Worm (Caenorhabditis elegans) whole organism, L4 larva: ENCODE measurements around the gene Y53F4B.5.

Source experiments
- D1046.2 ChIP-seq: fragments of 200-800 bp; sonication (Bioruptor generic); IDR thresholded peaks from 2 replicates; pipeline ENCODE4 v1.3.6; 2022; ENCODE audit warnings: missing genetic modification characterization, missing compliant biosample characterization
- F10B5.3 ChIP-seq: sonication (generic microtip); optimal IDR thresholded peaks from 2 replicates; lab custom pipeline; 2016; ENCODE audit warnings: mild to moderate bottlenecking, missing genetic modification characterization, missing compliant biosample characterization
- F26F4.8 ChIP-seq: fragments of 200-800 bp; sonication (Bioruptor generic); conservative IDR thresholded peaks from 2 replicates; pipeline ENCODE4 v1.3.6; 2022; ENCODE audit warnings: missing genetic modification characterization, missing compliant biosample characterization
- T20F7.1 ChIP-seq: fragments of 200-800 bp; sonication (Bioruptor generic); optimal IDR thresholded peaks from 2 replicates; lab custom pipeline; 2018; ENCODE audit warnings: mild to moderate bottlenecking, missing genetic modification characterization, missing compliant biosample characterization
- Y75B8A.6 ChIP-seq: fragments of 200-800 bp; sonication (Bioruptor generic); IDR thresholded peaks from 2 replicates; pipeline ENCODE4 v1.3.6; 2022; ENCODE audit warnings: missing genetic modification reagents, missing genetic modification characterization, missing compliant biosample characterization
- ZK337.2 ChIP-seq: fragments of 200-800 bp; sonication (Bioruptor generic); IDR thresholded peaks from 2 replicates; pipeline ENCODE4 v1.3.6; 2022; ENCODE audit warnings: missing genetic modification reagents, missing genetic modification characterization, missing compliant biosample characterization
- ZK546.5 ChIP-seq, 2 experiments: sonication (generic microtip); optimal IDR thresholded peaks; 2 replicates each; lab custom pipeline; 2017; ENCODE audit warnings: missing biosample characterization in 2 of 2, missing genetic modification characterization in 2 of 2
- aly-2 ChIP-seq: sonication (generic microtip); optimal IDR thresholded peaks from 2 replicates; lab custom pipeline; 2018; ENCODE audit warnings: missing biosample characterization, missing genetic modification characterization
- ama-1 ChIP-seq: fragments of 150-350 bp; optimal IDR thresholded peaks from 2 replicates; lab custom pipeline; 2014; ENCODE audit warnings: inconsistent platforms, mixed read lengths
- arid-1 ChIP-seq: fragments of 200-800 bp; sonication (Bioruptor generic); conservative IDR thresholded peaks from 2 replicates; pipeline ENCODE4 v1.3.6; 2022; ENCODE audit warnings: missing genetic modification reagents, missing genetic modification characterization, missing compliant biosample characterization
- attf-4 ChIP-seq: sonication (generic microtip); optimal IDR thresholded peaks from 3 replicates; lab custom pipeline; 2017; ENCODE audit warnings: missing biosample characterization, missing genetic modification characterization
- ceh-28 ChIP-seq: fragments of 150-350 bp; optimal IDR thresholded peaks from 2 replicates; lab custom pipeline; 2014; ENCODE audit warnings: missing biosample characterization, missing genetic modification reagents, missing genetic modification characterization
- ceh-32 ChIP-seq: sonication (generic microtip); optimal IDR thresholded peaks from 2 replicates; lab custom pipeline; 2016; ENCODE audit warnings: mild to moderate bottlenecking, missing genetic modification characterization, missing compliant biosample characterization; ENCODE audit not compliant: poor library complexity
- ceh-82 ChIP-seq: sonication (generic microtip); optimal IDR thresholded peaks from 2 replicates; lab custom pipeline; 2017; ENCODE audit warnings: missing biosample characterization, missing genetic modification characterization
- ces-1 ChIP-seq: fragments of 150-350 bp; sonication (generic microtip); optimal IDR thresholded peaks from 4 replicates; lab custom pipeline; 2014; ENCODE audit warnings: missing biosample characterization, missing genetic modification reagents, missing genetic modification characterization
- cey-2 ChIP-seq: sonication (generic microtip); optimal IDR thresholded peaks from 3 replicates; lab custom pipeline; 2017; ENCODE audit warnings: missing genetic modification characterization, mild to moderate bottlenecking, missing compliant biosample characterization, antibody characterized with exemption, borderline replicate concordance; ENCODE audit not compliant: insufficient read depth
- daf-8 ChIP-seq: fragments of 200-800 bp; sonication (Bioruptor generic); IDR thresholded peaks from 2 replicates; pipeline ENCODE4 v1.3.6; 2022; ENCODE audit warnings: missing genetic modification characterization, missing compliant biosample characterization
- dmd-8 ChIP-seq: fragments of 200-800 bp; sonication (Bioruptor generic); IDR thresholded peaks from 2 replicates; pipeline ENCODE4 v1.3.6; 2022; ENCODE audit warnings: missing genetic modification characterization, missing compliant biosample characterization
- dmd-9 ChIP-seq: fragments of 200-800 bp; sonication (Bioruptor generic); IDR thresholded peaks from 2 replicates; pipeline ENCODE4 v1.3.6; 2022; ENCODE audit warnings: missing genetic modification reagents, missing genetic modification characterization, missing compliant biosample characterization
- dve-1 ChIP-seq: sonication (generic microtip); optimal IDR thresholded peaks from 2 replicates; lab custom pipeline; 2017; ENCODE audit warnings: antibody characterized with exemption, mild to moderate bottlenecking, missing genetic modification characterization, missing compliant biosample characterization; ENCODE audit not compliant: insufficient read depth
- egl-43 ChIP-seq: fragments of 200-800 bp; sonication (Bioruptor generic); IDR thresholded peaks from 2 replicates; pipeline ENCODE4 v1.3.6; 2022; ENCODE audit warnings: missing genetic modification reagents, missing genetic modification characterization, missing compliant biosample characterization
- fkh-10 ChIP-seq: fragments of 150-350 bp; optimal IDR thresholded peaks from 2 replicates; lab custom pipeline; 2014; ENCODE audit warnings: missing biosample characterization, missing genetic modification reagents, missing genetic modification characterization
- fos-1 ChIP-seq: fragments of 150-350 bp; optimal IDR thresholded peaks from 2 replicates; lab custom pipeline; 2014; ENCODE audit warnings: missing biosample characterization, missing genetic modification characterization
- hlh-11 ChIP-seq: fragments of 200-800 bp; sonication (Bioruptor generic); optimal IDR thresholded peaks from 2 replicates; lab custom pipeline; 2018; ENCODE audit warnings: mild to moderate bottlenecking, missing genetic modification characterization, missing compliant biosample characterization
- jun-1 ChIP-seq: fragments of 150-350 bp; optimal IDR thresholded peaks from 2 replicates; lab custom pipeline; 2014; ENCODE audit warnings: missing biosample characterization, missing genetic modification reagents, missing genetic modification characterization
- lin-13 ChIP-seq: fragments of 150-350 bp; optimal IDR thresholded peaks from 2 replicates; lab custom pipeline; 2014; ENCODE audit warnings: missing biosample characterization, missing genetic modification reagents, missing genetic modification characterization
- madf-5 ChIP-seq, 2 experiments: fragments of 200-800 bp; sonication (Bioruptor generic); IDR thresholded peaks; 2 replicates each; pipeline ENCODE4 v1.3.6; 2022; ENCODE audit warnings: missing compliant biosample characterization in 2 of 2, missing genetic modification characterization in 2 of 2
- mdl-1 ChIP-seq, 2 experiments: fragments of 150-350 bp in 1 of 2; sonication (generic microtip) in 1 of 2; optimal IDR thresholded peaks; 2 replicates each; lab custom pipeline; 2014 to 2017; ENCODE audit warnings: missing biosample characterization in 2 of 2, missing genetic modification characterization in 2 of 2
- mep-1 ChIP-seq: fragments of 150-350 bp; sonication (generic microtip); optimal IDR thresholded peaks from 3 replicates; lab custom pipeline; 2014; ENCODE audit warnings: missing biosample characterization, missing genetic modification characterization
- nhr-102 ChIP-seq: sonication (generic microtip); optimal IDR thresholded peaks from 2 replicates; lab custom pipeline; 2016; ENCODE audit warnings: mild to moderate bottlenecking, missing genetic modification characterization, moderate library complexity, missing compliant biosample characterization
- nhr-111 ChIP-seq: fragments of 200-800 bp; sonication (Bioruptor generic); optimal IDR thresholded peaks from 2 replicates; lab custom pipeline; 2018; ENCODE audit warnings: mild to moderate bottlenecking, missing genetic modification characterization, missing compliant biosample characterization
- nhr-25 ChIP-seq: sonication (generic microtip); optimal IDR thresholded peaks from 2 replicates; lab custom pipeline; 2017; ENCODE audit warnings: missing genetic modification characterization, mild to moderate bottlenecking, missing compliant biosample characterization, antibody characterized with exemption, moderate library complexity, borderline replicate concordance; ENCODE audit not compliant: insufficient read depth
- nhr-28 ChIP-seq: fragments of 150-350 bp; optimal IDR thresholded peaks from 2 replicates; lab custom pipeline; 2014; ENCODE audit warnings: missing biosample characterization, missing genetic modification characterization
- nhr-42 ChIP-seq: fragments of 200-800 bp; sonication (Bioruptor generic); IDR thresholded peaks from 2 replicates; pipeline ENCODE4 v1.3.6; 2022; ENCODE audit warnings: missing genetic modification characterization, missing compliant biosample characterization
- nhr-6 ChIP-seq: fragments of 150-350 bp; optimal IDR thresholded peaks from 2 replicates; lab custom pipeline; 2014; ENCODE audit warnings: missing biosample characterization, missing genetic modification characterization
- pha-4 ChIP-seq, 2 experiments: fragments of 150-350 bp in 1 of 2; fragments of 200-800 bp in 1 of 2; sonication (Bioruptor generic) in 1 of 2; IDR thresholded peaks in 1 of 2; optimal IDR thresholded peaks in 1 of 2; 2 replicates each; pipeline versions ENCODE4 v1.3.6 to Lab custom; 2014 to 2022; ENCODE audit warnings: missing genetic modification characterization in 2 of 2, missing genetic modification reagents in 2 of 2, missing biosample characterization in 1 of 2, missing compliant biosample characterization in 1 of 2
- pqm-1 ChIP-seq: sonication (generic microtip); optimal IDR thresholded peaks from 2 replicates; lab custom pipeline; 2017; ENCODE audit warnings: missing biosample characterization, missing genetic modification characterization
- sdz-12 ChIP-seq: fragments of 200-800 bp; sonication (Bioruptor generic); optimal IDR thresholded peaks from 2 replicates; lab custom pipeline; 2018; ENCODE audit warnings: mild to moderate bottlenecking, missing genetic modification characterization, missing compliant biosample characterization
- set-16 ChIP-seq: fragments of 200-800 bp; sonication (Bioruptor generic); IDR thresholded peaks from 2 replicates; pipeline ENCODE4 v1.3.6; 2022; ENCODE audit warnings: missing genetic modification reagents, missing genetic modification characterization, missing compliant biosample characterization
- snpc-4 ChIP-seq: fragments of 150-350 bp; optimal IDR thresholded peaks from 2 replicates; lab custom pipeline; 2014; ENCODE audit warnings: missing biosample characterization, missing genetic modification characterization
- spr-1 ChIP-seq: sonication (generic microtip); optimal IDR thresholded peaks from 2 replicates; lab custom pipeline; 2016; ENCODE audit warnings: mild to moderate bottlenecking, missing genetic modification characterization, missing compliant biosample characterization
- tag-97 ChIP-seq: fragments of 200-800 bp; sonication (Bioruptor generic); IDR thresholded peaks from 2 replicates; pipeline ENCODE4 v1.3.6; 2022; ENCODE audit warnings: missing genetic modification characterization, missing compliant biosample characterization
- unc-39 ChIP-seq: sonication (generic microtip); optimal IDR thresholded peaks from 2 replicates; lab custom pipeline; 2017; ENCODE audit warnings: missing biosample characterization, missing genetic modification characterization
- vab-7 ChIP-seq: fragments of 200-800 bp; sonication (Bioruptor generic); IDR thresholded peaks from 2 replicates; pipeline ENCODE4 v1.3.6; 2022; ENCODE audit warnings: missing genetic modification reagents, missing genetic modification characterization, missing compliant biosample characterization
- zip-11 ChIP-seq: fragments of 200-800 bp; sonication (Bioruptor generic); IDR thresholded peaks from 2 replicates; pipeline ENCODE4 v1.3.6; 2022; ENCODE audit warnings: missing genetic modification characterization, missing compliant biosample characterization

Gene Y53F4B.5

ce11 chrII:14983909-14984308, at the start of gene Y53F4B.5:
Gene Y53F4B.5 (minus strand): TSS chrII:14984009.
- no peak for TF ChIP-seq F10B5.3 (tag; lab: Kevin White, UChicago)
- TF ChIP-seq ZK546.5 (tag; optimal IDR thresholded peaks at IDR 0.05; lab: Kevin White, UChicago): no peak
- no peak for TF ChIP-seq F26F4.8 (GFP tag; lab: Robert Waterston, UW)
- TF ChIP-seq mep-1 (tag; lab: Kevin White, UChicago): no peak
- TF ChIP-seq, all 104 proteins: peak for 0

ce11 chrII:15026389-15026788, 42.6 kb upstream of the Y53F4B.5 start:
- TF ChIP-seq jun-1 (tag; lab: Kevin White, UChicago) (no peak), set-16 (peak; percentile 87), nhr-28 (tag; lab: Kevin White, UChicago) (no peak), dve-1 (tag; lab: Kevin White, UChicago) (no peak), unc-39 (tag; lab: Kevin White, UChicago) (no peak), arid-1 (no peak), tag-97 (GFP tag; lab: Robert Waterston, UW) (no peak), nhr-42 (GFP tag; lab: Robert Waterston, UW) (0 out of 2 replicates have a peak, but pooled peaks have one; percentile 54)

ce11 chrII:15025599-15026164, 41.9 kb upstream of the Y53F4B.5 start, which contains the start of gene cmtr-1:
Gene cmtr-1 (plus strand): TSS chrII:15026114.
- TF ChIP-seq pqm-1: peak; percentile 50
- TF ChIP-seq nhr-25 (tag; lab: Kevin White, UChicago): peak; percentile 72
- TF ChIP-seq dmd-8 (GFP tag; lab: Robert Waterston, UW): peak; percentile 66; the same call in 1 of the 2 replicates
- TF ChIP-seq egl-43 (GFP tag; lab: Robert Waterston, UW): peak; percentile 92
- peak; percentile 81 for TF ChIP-seq sdz-12
- TF ChIP-seq attf-4 (tag; lab: Kevin White, UChicago): no peak
- TF ChIP-seq aly-2 (tag; lab: Kevin White, UChicago): no peak
- peak; percentile 96 for TF ChIP-seq arid-1
- TF ChIP-seq daf-8: no peak
- TF ChIP-seq F26F4.8 (GFP tag; lab: Robert Waterston, UW): no peak
- TF ChIP-seq vab-7 (GFP tag; lab: Robert Waterston, UW): peak; percentile 85
- peak; percentile 96 for TF ChIP-seq ama-1 (lab: Kevin White, UChicago)
- no peak for TF ChIP-seq ceh-28 (tag; lab: Kevin White, UChicago)
- TF ChIP-seq ceh-32 (tag; lab: Kevin White, UChicago): peak; percentile 61
- peak; percentile 83 for TF ChIP-seq fkh-10 (GFP tag; lab: Kevin White, UChicago)
- peak; percentile 57 to 77 for TF ChIP-seq mdl-1 (tag; optimal IDR thresholded peaks at IDR 0.05; lab: Kevin White, UChicago)
- peak; percentile 15 for TF ChIP-seq ces-1 (GFP tag; lab: Kevin White, UChicago)
- TF ChIP-seq madf-5 (GFP tag; IDR thresholded peaks at IDR 0.05; lab: Robert Waterston, UW): peak in 1 of 2 experiments; percentile 67; a peak in 1 of 4 replicates
- TF ChIP-seq D1046.2 (GFP tag; lab: Robert Waterston, UW): peak; percentile 75; the same call in 1 of the 2 replicates
- TF ChIP-seq ceh-82 (tag; lab: Kevin White, UChicago): no peak
- peak; percentile 100 for TF ChIP-seq T20F7.1
- TF ChIP-seq lin-13: peak; percentile 96
- TF ChIP-seq snpc-4 (tag; lab: Kevin White, UChicago): peak; percentile 100
- TF ChIP-seq nhr-111 (GFP tag; lab: Kevin White, UChicago): peak; percentile 25
- peak; percentile 99 for TF ChIP-seq dve-1 (tag; lab: Kevin White, UChicago)
- peak; percentile 75 for TF ChIP-seq nhr-6
- peak; percentile 75 for TF ChIP-seq jun-1 (tag; lab: Kevin White, UChicago)
- TF ChIP-seq Y75B8A.6: no peak
- TF ChIP-seq hlh-11 (tag; lab: Kevin White, UChicago): peak; percentile 94
- TF ChIP-seq fos-1 (tag; lab: Kevin White, UChicago): no peak
- TF ChIP-seq nhr-102: peak; percentile 96
- no peak for TF ChIP-seq zip-11
- peak; percentile 95 for TF ChIP-seq spr-1 (tag; lab: Kevin White, UChicago)
- TF ChIP-seq ZK337.2 (GFP tag; lab: Robert Waterston, UW): peak; percentile 5; the same call in 1 of the 2 replicates
- TF ChIP-seq dmd-9 (GFP tag; lab: Robert Waterston, UW): peak; percentile 90
- TF ChIP-seq cey-2 (tag; lab: Kevin White, UChicago): no peak
- peak; percentile 91 for TF ChIP-seq pha-4 (GFP tag; IDR thresholded peaks at IDR 0.05; lab: Robert Waterston, UW)
- TF ChIP-seq pha-4 (tag; optimal IDR thresholded peaks at IDR 0.05; lab: Kevin White, UChicago): no peak
